Fruit fly (Drosophila melanogaster) whole organism, embryonic: Measurements from ENCODE around the gene CG34149.

ENCODE experiments used
- Aef1 ChIP-seq: fragments of 200-800 bp; sonication (Bioruptor generic); IDR thresholded peaks from 3 replicates; pipeline ENCODE4 v1.3.6; 2022; ENCODE audit warnings: missing biosample characterization, missing genetic modification characterization
- Atf6 ChIP-seq: fragments of 200-800 bp; sonication (Bioruptor generic); IDR thresholded peaks from 2 replicates; pipeline ENCODE4 v1.3.6; 2022; ENCODE audit warnings: missing biosample characterization, missing genetic modification characterization
- CG12236 ChIP-seq: fragments of 200-800 bp; sonication (Bioruptor generic); optimal IDR thresholded peaks from 2 replicates; lab custom pipeline; 2016; ENCODE audit warnings: missing biosample characterization, missing genetic modification characterization
- CG13287 ChIP-seq: fragments of 200-800 bp; sonication (Bioruptor generic); IDR thresholded peaks from 2 replicates; pipeline ENCODE4 v1.3.6; 2022; ENCODE audit warnings: missing biosample characterization, missing genetic modification characterization; ENCODE audit not compliant: partially characterized antibody
- CG15479 ChIP-seq: fragments of 200-800 bp; sonication (Bioruptor generic); optimal IDR thresholded peaks from 3 replicates; lab custom pipeline; 2019; ENCODE audit warnings: missing biosample characterization, mild to moderate bottlenecking, missing genetic modification characterization, moderate library complexity
- CG1647 ChIP-seq: fragments of 200-800 bp; sonication (Bioruptor generic); optimal IDR thresholded peaks from 3 replicates; lab custom pipeline; 2016; ENCODE audit warnings: missing biosample characterization, missing genetic modification characterization
- CG17328 ChIP-seq: fragments of 200-800 bp; sonication (Bioruptor generic); IDR thresholded peaks from 2 replicates; pipeline ENCODE4 v1.3.6; 2022; ENCODE audit warnings: missing biosample characterization, missing genetic modification characterization
- CG17568 ChIP-seq: fragments of 200-800 bp; sonication (Bioruptor generic); optimal IDR thresholded peaks from 2 replicates; lab custom pipeline; 2018; ENCODE audit warnings: missing biosample characterization, mild to moderate bottlenecking, missing genetic modification characterization, moderate library complexity
- CG2129 ChIP-seq: fragments of 200-800 bp; sonication (Bioruptor generic); IDR thresholded peaks from 2 replicates; pipeline ENCODE4 v1.3.6; 2022; ENCODE audit warnings: missing biosample characterization, missing genetic modification characterization; ENCODE audit not compliant: partially characterized antibody
- CG2875 ChIP-seq: fragments of 200-800 bp; sonication (Bioruptor generic); optimal IDR thresholded peaks from 2 replicates; lab custom pipeline; 2017; ENCODE audit warnings: missing biosample characterization, mild to moderate bottlenecking, missing genetic modification characterization, missing genetic modification reagents
- CG30020 ChIP-seq: fragments of 200-800 bp; optimal IDR thresholded peaks from 2 replicates; lab custom pipeline; 2019; ENCODE audit warnings: missing biosample characterization, mild to moderate bottlenecking, missing genetic modification characterization, moderate library complexity
- CG3281 ChIP-seq: fragments of 200-800 bp; sonication (Bioruptor generic); optimal IDR thresholded peaks from 3 replicates; lab custom pipeline; 2017; ENCODE audit warnings: missing biosample characterization, mild to moderate bottlenecking, missing genetic modification characterization
- CG3726 ChIP-seq: fragments of 200-800 bp; sonication (Bioruptor generic); IDR thresholded peaks from 3 replicates; pipeline ENCODE4, ENCODE4 v1.3.6; 2022; ENCODE audit warnings: missing biosample characterization, missing genetic modification characterization
- CG6791 ChIP-seq: fragments of 200-800 bp; sonication (Bioruptor generic); IDR thresholded peaks from 3 replicates; pipeline ENCODE4 v1.3.6; 2022; ENCODE audit warnings: missing biosample characterization, missing genetic modification characterization; ENCODE audit not compliant: partially characterized antibody
- CG7928 ChIP-seq: fragments of 200-800 bp; sonication (Bioruptor generic); optimal IDR thresholded peaks from 2 replicates; lab custom pipeline; 2017; ENCODE audit warnings: missing biosample characterization, mild to moderate bottlenecking, missing genetic modification characterization
- CG8924 ChIP-seq: fragments of 200-800 bp; optimal IDR thresholded peaks from 3 replicates; lab custom pipeline; 2019; ENCODE audit warnings: missing biosample characterization, mild to moderate bottlenecking, missing genetic modification characterization, moderate library complexity
- CG9437 ChIP-seq: fragments of 200-800 bp; sonication (Bioruptor generic); optimal IDR thresholded peaks from 2 replicates; lab custom pipeline; 2018; ENCODE audit warnings: missing biosample characterization, mild to moderate bottlenecking, missing genetic modification characterization
- CTCF ChIP-seq: fragments of 200-800 bp; sonication (Bioruptor generic); optimal IDR thresholded peaks from 2 replicates; lab custom pipeline; 2017; ENCODE audit warnings: missing biosample characterization, mild to moderate bottlenecking, missing genetic modification characterization, moderate library complexity
- D ChIP-seq, 2 experiments: fragments of 200-800 bp in 1 of 2; fragments of >200 bp in 1 of 2; sonication (Bioruptor generic) in 1 of 2; optimal IDR thresholded peaks; 2 replicates in 1 of 2; 3 replicates in 1 of 2; lab custom pipeline; 2017; ENCODE audit warnings: mild to moderate bottlenecking in 1 of 2, missing biosample characterization in 1 of 2, missing genetic modification characterization in 1 of 2, missing genetic modification reagents in 1 of 2
- D19B ChIP-seq: fragments of 200-800 bp; sonication (Bioruptor generic); optimal IDR thresholded peaks from 2 replicates; lab custom pipeline; 2017; ENCODE audit warnings: missing biosample characterization, mild to moderate bottlenecking, missing genetic modification characterization
- Gug ChIP-seq: fragments of 200-800 bp; sonication (Bioruptor generic); IDR thresholded peaks from 4 replicates; pipeline ENCODE4 v1.3.6; 2022; ENCODE audit warnings: missing biosample characterization, missing genetic modification characterization
- HmgZ ChIP-seq: fragments of 200-800 bp; sonication (Bioruptor generic); optimal IDR thresholded peaks from 2 replicates; lab custom pipeline; 2018; ENCODE audit warnings: missing biosample characterization, mild to moderate bottlenecking, missing genetic modification characterization
- Hr78 ChIP-seq, 2 experiments: fragments of 200-800 bp in 1 of 2; fragments of >200 bp in 1 of 2; sonication (Bioruptor generic) in 1 of 2; optimal IDR thresholded peaks; 2 replicates each; lab custom pipeline; 2017 to 2019; ENCODE audit warnings: missing biosample characterization in 2 of 2, missing genetic modification characterization in 2 of 2, mild to moderate bottlenecking in 1 of 2, moderate library complexity in 1 of 2
- Hsf ChIP-seq: fragments of 200-800 bp; sonication (Bioruptor generic); optimal IDR thresholded peaks from 3 replicates; lab custom pipeline; 2016; ENCODE audit warnings: missing biosample characterization, missing genetic modification characterization
- Lim3 ChIP-seq: fragments of 200-800 bp; sonication (Bioruptor generic); IDR thresholded peaks from 2 replicates; pipeline ENCODE4 v1.3.6; 2022; ENCODE audit warnings: missing biosample characterization, missing genetic modification characterization
- MBD-R2 ChIP-seq: fragments of 200-800 bp; sonication (Bioruptor generic); IDR thresholded peaks from 2 replicates; pipeline ENCODE4 v1.3.6; 2022; ENCODE audit warnings: missing biosample characterization, missing genetic modification characterization
- Myb ChIP-seq: fragments of 200-800 bp; sonication (Bioruptor generic); optimal IDR thresholded peaks from 2 replicates; lab custom pipeline; 2016; ENCODE audit warnings: missing biosample characterization, missing genetic modification characterization
- Nf-YA ChIP-seq: fragments of 200-800 bp; sonication (Bioruptor generic); IDR thresholded peaks from 2 replicates; pipeline ENCODE4 v1.3.6; 2022; ENCODE audit warnings: missing biosample characterization, missing genetic modification characterization
- Opbp ChIP-seq: fragments of 200-800 bp; sonication (Bioruptor generic); IDR thresholded peaks from 3 replicates; pipeline ENCODE4 v1.3.6; 2022; ENCODE audit warnings: missing biosample characterization, missing genetic modification characterization; ENCODE audit not compliant: partially characterized antibody
- Ravus ChIP-seq: fragments of 200-800 bp; sonication (Bioruptor generic); IDR thresholded peaks from 2 replicates; pipeline ENCODE4 v1.3.6; 2022; ENCODE audit warnings: missing biosample characterization, missing genetic modification characterization
- Vsx1 ChIP-seq: fragments of 200-800 bp; sonication (Bioruptor generic); optimal IDR thresholded peaks from 2 replicates; lab custom pipeline; 2017; ENCODE audit warnings: missing biosample characterization, mild to moderate bottlenecking, missing genetic modification characterization, missing genetic modification reagents
- bbx ChIP-seq: fragments of 200-800 bp; sonication (Bioruptor generic); IDR thresholded peaks from 2 replicates; pipeline ENCODE4 v1.3.6; 2022; ENCODE audit warnings: missing biosample characterization, missing genetic modification characterization; ENCODE audit not compliant: partially characterized antibody
- bigmax ChIP-seq: fragments of 200-800 bp; sonication (Bioruptor generic); optimal IDR thresholded peaks from 2 replicates; lab custom pipeline; 2018; ENCODE audit warnings: missing biosample characterization, mild to moderate bottlenecking, missing genetic modification characterization
- chn ChIP-seq: fragments of 200-800 bp; sonication (Bioruptor generic); optimal IDR thresholded peaks from 2 replicates; lab custom pipeline; 2016; ENCODE audit warnings: missing biosample characterization, missing genetic modification characterization
- crol ChIP-seq: fragments of 200-800 bp; sonication (Bioruptor generic); IDR thresholded peaks from 2 replicates; pipeline ENCODE4 v1.3.6; 2022; ENCODE audit warnings: missing biosample characterization, missing genetic modification characterization
- eve ChIP-seq, 2 experiments: fragments of >200 bp; optimal IDR thresholded peaks; 2 replicates each; lab custom pipeline; 2017; ENCODE audit warnings: missing biosample characterization in 2 of 2, missing genetic modification characterization in 2 of 2
- gfzf ChIP-seq: fragments of 200-800 bp; sonication (Bioruptor generic); optimal IDR thresholded peaks from 2 replicates; lab custom pipeline; 2016; ENCODE audit warnings: missing biosample characterization, mild to moderate bottlenecking, missing genetic modification characterization, moderate library complexity
- knrl ChIP-seq: fragments of 200-800 bp; sonication (Bioruptor generic); IDR thresholded peaks from 3 replicates; pipeline ENCODE4 v1.3.6; 2022; ENCODE audit warnings: missing biosample characterization, missing genetic modification characterization; ENCODE audit not compliant: partially characterized antibody
- mirr ChIP-seq: fragments of 200-800 bp; sonication (Bioruptor generic); optimal IDR thresholded peaks from 3 replicates; lab custom pipeline; 2018; ENCODE audit warnings: missing biosample characterization, mild to moderate bottlenecking, missing genetic modification characterization
- pan ChIP-seq, 4 experiments: fragments of >200 bp in 3 of 4; fragments of 200-800 bp in 1 of 4; sonication (Bioruptor generic) in 1 of 4; optimal IDR thresholded peaks in 3 of 4; IDR thresholded peaks in 1 of 4; 2 replicates each; pipeline versions ENCODE4 v1.3.6 to Lab custom; 2017 to 2022; ENCODE audit warnings: missing biosample characterization in 2 of 4, missing genetic modification characterization in 2 of 4, mixed read lengths in 1 of 4
- pfk ChIP-seq: fragments of 200-800 bp; sonication (Bioruptor generic); optimal IDR thresholded peaks from 2 replicates; lab custom pipeline; 2018; ENCODE audit warnings: missing biosample characterization, mild to moderate bottlenecking, missing genetic modification characterization, moderate library complexity
- phol ChIP-seq: fragments of 200-800 bp; sonication (Bioruptor generic); optimal IDR thresholded peaks from 3 replicates; lab custom pipeline; 2018; ENCODE audit warnings: missing biosample characterization, mild to moderate bottlenecking, missing genetic modification characterization, moderate library complexity
- ssp ChIP-seq: fragments of 200-800 bp; sonication (Bioruptor generic); IDR thresholded peaks from 2 replicates; pipeline ENCODE4 v1.3.6; 2022; ENCODE audit warnings: missing biosample characterization, missing genetic modification characterization
- stc ChIP-seq: fragments of 200-800 bp; sonication (Bioruptor generic); IDR thresholded peaks from 2 replicates; pipeline ENCODE4 v1.3.6; 2022; ENCODE audit warnings: missing biosample characterization, missing genetic modification characterization
- tll ChIP-seq, 2 experiments: fragments of 200-800 bp in 1 of 2; fragments of >200 bp in 1 of 2; sonication (Bioruptor generic) in 1 of 2; optimal IDR thresholded peaks; 2 replicates each; lab custom pipeline; 2017 to 2019; ENCODE audit warnings: missing biosample characterization in 2 of 2, missing genetic modification characterization in 2 of 2, mild to moderate bottlenecking in 1 of 2, moderate library complexity in 1 of 2
- trem ChIP-seq: fragments of 200-800 bp; optimal IDR thresholded peaks from 3 replicates; lab custom pipeline; 2019; ENCODE audit warnings: missing biosample characterization, mild to moderate bottlenecking, missing genetic modification characterization, moderate library complexity
- unpg ChIP-seq: fragments of 200-800 bp; sonication (Bioruptor generic); optimal IDR thresholded peaks from 3 replicates; lab custom pipeline; 2018; ENCODE audit warnings: missing biosample characterization, mild to moderate bottlenecking, missing genetic modification characterization, moderate library complexity
- vnd ChIP-seq: fragments of 200-800 bp; sonication (Bioruptor generic); IDR thresholded peaks from 3 replicates; pipeline ENCODE4 v1.3.6; 2022; ENCODE audit warnings: missing biosample characterization, missing genetic modification characterization; ENCODE audit not compliant: partially characterized antibody
- wek ChIP-seq: fragments of 200-800 bp; sonication (Bioruptor generic); optimal IDR thresholded peaks from 3 replicates; lab custom pipeline; 2018; ENCODE audit warnings: missing biosample characterization, mild to moderate bottlenecking, missing genetic modification characterization, moderate library complexity

Gene CG34149

DNA sequence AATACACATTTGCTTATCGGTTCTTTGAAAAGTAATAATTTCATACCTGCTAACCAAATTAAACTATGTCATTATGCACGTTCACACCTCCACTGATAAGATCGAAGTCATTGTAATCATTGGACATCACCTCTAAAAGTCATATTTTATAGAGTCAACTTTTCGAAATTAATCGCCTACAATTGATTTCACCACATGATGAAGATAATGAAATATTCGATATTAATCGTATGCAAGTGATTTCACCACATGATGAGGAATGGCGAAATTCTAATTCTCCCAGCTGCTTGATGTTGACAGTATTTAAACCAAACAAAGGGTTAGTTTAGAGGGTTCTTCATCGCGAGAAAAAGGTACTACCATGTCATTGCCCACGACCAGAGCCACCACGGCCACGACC is 4.3 kb upstream of the CG34149 start, which contains the start of gene CG18596 (continued):
- TF ChIP-seq tll (GFP tag; optimal IDR thresholded peaks at IDR 0.05; lab: Kevin White, UChicago) (peak in 1 of 2 experiments; percentile 82), Nf-YA (GFP tag; lab: Robert Waterston, UW) (no peak), CG2875 (no peak), knrl (peak; percentile 94), ssp (no peak), pan (optimal IDR thresholded peaks at IDR 0.05; lab: Kevin White, UChicago) (no peak), pan (GFP tag; optimal IDR thresholded peaks at IDR 0.05 in 1 of 2, IDR thresholded peaks at IDR 0.05 in 1 of 2) (no peak), CG13287 (GFP tag; lab: Robert Waterston, UW) (peak; percentile 98), MBD-R2 (GFP tag; lab: Robert Waterston, UW) (peak; percentile 52; the same call in 1 of the 2 replicates), CTCF (peak; percentile 20), CG1647 (GFP tag; lab: Kevin White, UChicago) (no peak), CG30020 (tag; lab: Kevin White, UChicago) (no peak), CG17328 (no peak), Aef1 (no peak), CG12236 (no peak), bbx (GFP tag; lab: Robert Waterston, UW) (peak; percentile 93), Myb (peak; percentile 56), Opbp (GFP tag; lab: Robert Waterston, UW) (peak; percentile 86; the same call in 2 of the 3 replicates), eve (GFP tag; optimal IDR thresholded peaks at IDR 0.05; lab: Kevin White, UChicago) (no peak), CG6791 (GFP tag; lab: Robert Waterston, UW) (peak; percentile 85), CG15479 (GFP tag; lab: Kevin White, UChicago) (no peak), Atf6 (GFP tag; lab: Robert Waterston, UW) (no peak), Vsx1 (GFP tag; lab: Kevin White, UChicago) (no peak), gfzf (peak; percentile 0), Hsf (GFP tag; lab: Kevin White, UChicago) (no peak), phol (peak; percentile 67), pfk (no peak), unpg (GFP tag; lab: Kevin White, UChicago) (no peak), CG9437 (GFP tag; lab: Kevin White, UChicago) (no peak), Hr78 (GFP tag; optimal IDR thresholded peaks at IDR 0.05; lab: Kevin White, UChicago) (no peak), CG8924 (tag; lab: Kevin White, UChicago) (no peak), stc (GFP tag; lab: Robert Waterston, UW) (no peak), CG3726 (GFP tag; lab: Robert Waterston, UW) (no peak), trem (tag; lab: Kevin White, UChicago) (peak; percentile 64), Ravus (no peak), CG17568 (GFP tag; lab: Kevin White, UChicago) (no peak), crol (GFP tag; lab: Robert Waterston, UW) (no peak), HmgZ (tag; lab: Kevin White, UChicago) (no peak), bigmax (GFP tag; lab: Kevin White, UChicago) (no peak), D19B (no peak), mirr (GFP tag; lab: Kevin White, UChicago) (no peak), CG2129 (GFP tag; lab: Robert Waterston, UW) (peak; percentile 95), wek (no peak), vnd (GFP tag; lab: Robert Waterston, UW) (peak; percentile 92), CG3281 (no peak), D (optimal IDR thresholded peaks at IDR 0.05; lab: Kevin White, UChicago) (no peak), D (GFP tag; optimal IDR thresholded peaks at IDR 0.05; lab: Kevin White, UChicago) (no peak), CG7928 (no peak), Gug (GFP tag; lab: Robert Waterston, UW) (no peak), chn (GFP tag; lab: Kevin White, UChicago) (no peak), Lim3 (GFP tag; lab: Robert Waterston, UW) (no peak)
